Worm (Caenorhabditis elegans) whole organism, late embryonic: ENCODE data around the gene K08H2.4.

Experiments
- C38D4.7 ChIP-seq: fragments of 200-800 bp; sonication (Bioruptor generic); optimal IDR thresholded peaks from 2 replicates; lab custom pipeline; 2018; ENCODE audit warnings: mild to moderate bottlenecking, missing genetic modification characterization, moderate library complexity, missing compliant biosample characterization
- F13H6.1 ChIP-seq: sonication (generic microtip); optimal IDR thresholded peaks from 2 replicates; lab custom pipeline; 2016; ENCODE audit warnings: missing genetic modification characterization, missing compliant biosample characterization
- Y22D7AL.16 ChIP-seq: sonication (generic microtip); optimal IDR thresholded peaks from 2 replicates; lab custom pipeline; 2016; ENCODE audit warnings: missing genetic modification characterization, missing compliant biosample characterization
- ahr-1 ChIP-seq: sonication (generic microtip); optimal IDR thresholded peaks from 2 replicates; lab custom pipeline; 2016; ENCODE audit warnings: missing genetic modification characterization, missing compliant biosample characterization
- ama-1 ChIP-seq: fragments of 150-350 bp; optimal IDR thresholded peaks from 2 replicates; lab custom pipeline; 2014
- ceh-14 ChIP-seq: sonication (generic microtip); optimal IDR thresholded peaks from 2 replicates; lab custom pipeline; 2016; ENCODE audit warnings: missing genotype, missing genetic modification characterization, missing compliant biosample characterization
- ceh-24 ChIP-seq: sonication (generic microtip); optimal IDR thresholded peaks from 2 replicates; lab custom pipeline; 2016; ENCODE audit warnings: mild to moderate bottlenecking, missing genetic modification characterization, missing compliant biosample characterization
- ceh-30 ChIP-seq: fragments of 150-350 bp; optimal IDR thresholded peaks from 2 replicates; lab custom pipeline; 2014; ENCODE audit warnings: missing biosample characterization, missing genetic modification characterization
- ceh-34 ChIP-seq: sonication (generic microtip); optimal IDR thresholded peaks from 2 replicates; lab custom pipeline; 2016; ENCODE audit warnings: mild to moderate bottlenecking, missing genetic modification characterization, missing compliant biosample characterization
- ceh-45 ChIP-seq: fragments of 200-800 bp; sonication (Bioruptor generic); IDR thresholded peaks from 2 replicates; pipeline ENCODE4 v1.3.6; 2022; ENCODE audit warnings: missing genetic modification reagents, missing genetic modification characterization, missing compliant biosample characterization
- ceh-48 ChIP-seq: sonication (generic microtip); optimal IDR thresholded peaks from 2 replicates; lab custom pipeline; 2016; ENCODE audit warnings: missing genetic modification characterization, inconsistent platforms, missing compliant biosample characterization
- ceh-6 ChIP-seq: fragments of 200-800 bp; sonication (Bioruptor generic); optimal IDR thresholded peaks from 2 replicates; lab custom pipeline; 2018; ENCODE audit warnings: mild to moderate bottlenecking, missing genetic modification characterization, missing compliant biosample characterization
- che-1 ChIP-seq: sonication (generic microtip); optimal IDR thresholded peaks from 2 replicates; lab custom pipeline; 2016; ENCODE audit warnings: mild to moderate bottlenecking, missing genetic modification characterization, missing compliant biosample characterization
- dmd-4 ChIP-seq: sonication (generic microtip); optimal IDR thresholded peaks from 2 replicates; lab custom pipeline; 2016; ENCODE audit warnings: borderline replicate concordance, missing genetic modification characterization, missing compliant biosample characterization
- dve-1 ChIP-seq: sonication (generic microtip); optimal IDR thresholded peaks from 2 replicates; lab custom pipeline; 2017; ENCODE audit warnings: antibody characterized with exemption, mild to moderate bottlenecking, missing genetic modification characterization, missing compliant biosample characterization
- elt-4 ChIP-seq: sonication (generic microtip); optimal IDR thresholded peaks from 2 replicates; lab custom pipeline; 2016; ENCODE audit warnings: missing genetic modification characterization, missing compliant biosample characterization
- ets-4 ChIP-seq: sonication (generic microtip); optimal IDR thresholded peaks from 2 replicates; lab custom pipeline; 2016; ENCODE audit warnings: missing genetic modification characterization, missing compliant biosample characterization
- hlh-13 ChIP-seq: fragments of 200-800 bp; sonication (Bioruptor generic); optimal IDR thresholded peaks from 2 replicates; lab custom pipeline; 2018; ENCODE audit warnings: mild to moderate bottlenecking, missing genetic modification characterization, missing compliant biosample characterization
- hlh-30 ChIP-seq: sonication (generic microtip); optimal IDR thresholded peaks from 2 replicates; lab custom pipeline; 2017; ENCODE audit warnings: antibody characterized with exemption, missing genetic modification characterization, missing compliant biosample characterization; ENCODE audit not compliant: insufficient read depth
- nfya-1 ChIP-seq: sonication (generic microtip); optimal IDR thresholded peaks from 2 replicates; lab custom pipeline; 2017; ENCODE audit warnings: missing genetic modification characterization, mild to moderate bottlenecking, missing compliant biosample characterization, antibody characterized with exemption, moderate library complexity
- nhr-232 ChIP-seq: sonication (generic microtip); optimal IDR thresholded peaks from 2 replicates; lab custom pipeline; 2016; ENCODE audit warnings: missing genetic modification characterization, missing compliant biosample characterization
- pag-3 ChIP-seq: sonication (generic microtip); optimal IDR thresholded peaks from 2 replicates; lab custom pipeline; 2016; ENCODE audit warnings: missing compliant biosample characterization, missing genetic modification characterization, borderline replicate concordance
- pat-9 ChIP-seq: fragments of 200-800 bp; sonication (Bioruptor generic); optimal IDR thresholded peaks from 2 replicates; lab custom pipeline; 2018; ENCODE audit warnings: mild to moderate bottlenecking, missing genetic modification characterization, moderate library complexity, missing compliant biosample characterization
- pha-4 ChIP-seq: fragments of 150-350 bp; optimal IDR thresholded peaks from 2 replicates; lab custom pipeline; 2018; ENCODE audit warnings: missing biosample characterization, missing genetic modification reagents, missing genetic modification characterization
- pqm-1 ChIP-seq: sonication (generic microtip); optimal IDR thresholded peaks from 2 replicates; lab custom pipeline; 2016; ENCODE audit warnings: missing genetic modification characterization, missing compliant biosample characterization
- sdc-2 ChIP-seq: sonication (generic microtip); optimal IDR thresholded peaks from 2 replicates; lab custom pipeline; 2016; ENCODE audit warnings: missing genotype, missing genetic modification characterization, missing compliant biosample characterization
- sox-4 ChIP-seq: sonication (generic microtip); optimal IDR thresholded peaks from 2 replicates; lab custom pipeline; 2017; ENCODE audit warnings: mild to moderate bottlenecking, missing genetic modification characterization, inconsistent platforms, missing compliant biosample characterization
- tbx-2 ChIP-seq: sonication (generic microtip); optimal IDR thresholded peaks from 2 replicates; lab custom pipeline; 2016; ENCODE audit warnings: missing genetic modification characterization, missing compliant biosample characterization
- unc-3 ChIP-seq, 2 experiments: fragments of 200-800 bp in 1 of 2; sonication (Bioruptor generic) in 1 of 2; sonication (generic microtip) in 1 of 2; conservative IDR thresholded peaks in 1 of 2; optimal IDR thresholded peaks in 1 of 2; 2 replicates each; pipeline versions ENCODE4 v1.3.6 to Lab custom; 2016 to 2022; ENCODE audit warnings: missing compliant biosample characterization in 2 of 2, missing genetic modification characterization in 2 of 2, missing genetic modification reagents in 1 of 2
- unc-55 ChIP-seq: sonication (generic microtip); optimal IDR thresholded peaks from 2 replicates; lab custom pipeline; 2017; ENCODE audit warnings: missing biosample characterization, missing genetic modification reagents, missing genetic modification characterization
- unc-86 ChIP-seq: sonication (generic microtip); optimal IDR thresholded peaks from 2 replicates; lab custom pipeline; 2016; ENCODE audit warnings: missing genetic modification characterization, missing compliant biosample characterization
- zip-5 ChIP-seq: sonication (generic microtip); optimal IDR thresholded peaks from 2 replicates; lab custom pipeline; 2016; ENCODE audit warnings: missing genetic modification characterization, missing compliant biosample characterization
- ztf-16 ChIP-seq: sonication (generic microtip); optimal IDR thresholded peaks from 2 replicates; lab custom pipeline; 2017; ENCODE audit warnings: missing genetic modification characterization, missing compliant biosample characterization

K08H2.4 gene

ce11 chrX:13274102-13274501, 35.8 kb downstream of the K08H2.4 start, which contains the start of gene cyp-14A3:
TSS of gene cyp-14A3 (minus strand) at chrX:13274202.
- no peak for TF ChIP-seq tbx-2 (tag; lab: Kevin White, UChicago)

- no peak for TF ChIP-seq ama-1 (lab: Kevin White, UChicago)
- TF ChIP-seq sdc-2 = no peak
- TF ChIP-seq dmd-4 = no peak
- TF ChIP-seq zip-5 (tag; lab: Kevin White, UChicago) = no peak
- TF ChIP-seq unc-55 (GFP tag; lab: Kevin White, UChicago) = no peak
- TF ChIP-seq pag-3 = no peak
- TF ChIP-seq hlh-30 (tag; lab: Kevin White, UChicago) = no peak
- TF ChIP-seq ceh-30 (tag; lab: Kevin White, UChicago) = no peak
- no peak for TF ChIP-seq nfya-1 (tag; lab: Kevin White, UChicago)
- no peak for TF ChIP-seq pha-4
- TF ChIP-seq ahr-1 (tag; lab: Kevin White, UChicago) = no peak
- TF ChIP-seq ceh-6 (GFP tag; lab: Kevin White, UChicago) = no peak
- TF ChIP-seq ceh-45 = no peak
- TF ChIP-seq, all 69 proteins: peak for 0
Observed at ce11 chrX:13278876-13279275, 40.6 kb downstream of the K08H2.4 start, which contains the start of gene phf-33. TSS of gene phf-33 (minus strand) at chrX:13278976.

DNA sequence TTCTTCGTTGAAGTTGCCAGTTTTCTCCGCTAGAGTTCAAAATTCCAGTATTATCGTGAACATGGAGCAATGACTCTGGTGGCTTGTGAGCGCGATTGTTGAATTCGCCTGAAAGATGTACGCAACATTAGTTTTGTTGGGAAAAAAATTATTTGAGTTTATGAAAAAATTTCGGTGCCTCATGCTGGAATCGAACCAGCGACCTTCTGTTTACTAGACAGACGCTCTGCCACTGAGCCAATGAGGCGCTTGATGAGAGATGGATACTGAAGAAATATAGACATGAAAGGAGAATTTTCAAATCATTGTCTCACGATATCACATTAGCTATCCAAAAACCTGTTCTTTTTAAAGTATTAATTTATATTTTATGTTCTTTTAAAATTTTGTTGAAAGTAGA, 45.2 kb downstream of the K08H2.4 start:
- TF ChIP-seq ceh-24 (no peak), unc-3 (GFP tag; conservative IDR thresholded peaks at IDR 0.05; lab: Robert Waterston, UW) (no peak), unc-3 (tag; optimal IDR thresholded peaks at IDR 0.05; lab: Kevin White, UChicago) (no peak), hlh-13 (GFP tag; lab: Kevin White, UChicago) (no peak), nhr-232 (tag; lab: Kevin White, UChicago) (no peak), pat-9 (no peak), ceh-34 (no peak), ceh-14 (no peak), pag-3 (no peak), F13H6.1 (tag; lab: Kevin White, UChicago) (no peak), ztf-16 (no peak), ets-4 (tag; lab: Kevin White, UChicago) (no peak), pqm-1 (tag; lab: Kevin White, UChicago) (no peak), elt-4 (tag; lab: Kevin White, UChicago) (no peak)

DNA sequence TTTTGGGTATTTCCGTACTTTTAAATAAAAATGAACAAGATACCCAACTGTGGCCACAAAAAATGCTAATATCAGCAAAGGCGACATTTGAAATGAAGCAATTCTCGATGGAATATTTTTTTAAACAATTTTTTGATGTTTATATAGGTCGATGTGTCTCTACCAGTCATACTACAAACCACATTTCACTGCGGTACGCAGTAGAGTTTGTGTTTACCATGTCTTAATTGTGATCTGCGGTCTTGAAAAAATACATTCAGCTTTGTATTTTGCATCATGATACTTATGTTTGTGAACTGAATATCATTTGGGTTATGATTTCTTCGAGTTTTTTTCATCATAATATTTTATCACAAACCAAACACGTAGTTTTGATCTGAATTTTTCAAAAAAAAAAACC, 45.8 kb downstream of the K08H2.4 start, which contains the start of gene cyp-14A4:
TSS of gene cyp-14A4 (minus strand) at position 107 of the 400 bp plus-strand sequence.
- TF ChIP-seq pag-3 = no peak
- TF ChIP-seq sdc-2 = no peak
- TF ChIP-seq Y22D7AL.16 (tag; lab: Kevin White, UChicago) = no peak
- TF ChIP-seq unc-55 (GFP tag; lab: Kevin White, UChicago) = no peak
- no peak for TF ChIP-seq C38D4.7 (GFP tag; lab: Kevin White, UChicago)
- no peak for TF ChIP-seq dve-1 (tag; lab: Kevin White, UChicago)
- no peak for TF ChIP-seq unc-86
- TF ChIP-seq nhr-232 (tag; lab: Kevin White, UChicago) = no peak
- no peak for TF ChIP-seq ceh-45
- no peak for TF ChIP-seq ceh-48 (tag; lab: Kevin White, UChicago)
- TF ChIP-seq, all 69 proteins: peak for 0

DNA sequence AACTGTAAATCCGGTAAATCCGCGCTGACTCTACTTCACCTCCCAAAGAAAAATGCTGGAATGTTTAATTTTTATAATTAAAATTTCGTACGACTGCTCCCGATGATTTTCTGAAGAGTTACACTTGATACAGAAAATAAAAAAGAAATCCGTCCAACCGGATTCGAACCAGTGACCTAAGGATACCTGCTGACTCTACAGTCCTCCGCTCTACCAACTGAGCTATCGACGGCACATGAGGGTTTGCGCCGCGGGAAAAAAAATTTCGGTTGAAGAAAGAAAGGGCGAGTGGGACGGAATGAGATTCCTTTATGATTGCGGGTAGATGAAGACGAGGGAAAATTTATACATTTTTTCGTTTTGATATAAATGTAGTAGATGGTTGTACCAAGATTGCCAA, 46.3 kb downstream of the K08H2.4 start:
- TF ChIP-seq che-1 (tag; lab: Kevin White, UChicago) = no peak
- no peak for TF ChIP-seq sox-4
- TF ChIP-seq ahr-1 (tag; lab: Kevin White, UChicago) = no peak
- no peak for TF ChIP-seq F13H6.1 (tag; lab: Kevin White, UChicago)
- TF ChIP-seq ceh-6 (GFP tag; lab: Kevin White, UChicago) = no peak
